Worm (Caenorhabditis elegans) whole organism, midembryonic: ENCODE data around the gene F35F10.13.

Source experiments
- cog-1 ChIP-seq: sonication (generic microtip); optimal IDR thresholded peaks from 2 replicates; lab custom pipeline; 2016; ENCODE audit warnings: missing genetic modification characterization, missing compliant biosample characterization
- flt-1 ChIP-seq: fragments of 200-800 bp; sonication (Bioruptor generic); IDR thresholded peaks from 2 replicates; pipeline ENCODE4 v1.3.6; 2022; ENCODE audit warnings: missing genetic modification characterization, missing compliant biosample characterization
- med-1 ChIP-seq: sonication (generic microtip); optimal IDR thresholded peaks from 2 replicates; lab custom pipeline; 2017; ENCODE audit warnings: missing genetic modification characterization, mild to moderate bottlenecking, missing compliant biosample characterization, antibody characterized with exemption, missing genetic modification reagents; ENCODE audit not compliant: insufficient read depth
- ztf-23 ChIP-seq: fragments of 200-800 bp; sonication (Bioruptor generic); IDR thresholded peaks from 2 replicates; pipeline ENCODE4 v1.3.6; 2022; ENCODE audit warnings: missing genetic modification reagents, missing genetic modification characterization, missing compliant biosample characterization
- ztf-29 ChIP-seq: fragments of 200-800 bp; sonication (Bioruptor generic); IDR thresholded peaks from 2 replicates; pipeline ENCODE4 v1.3.6; 2022; ENCODE audit warnings: missing genetic modification reagents, missing genetic modification characterization, missing compliant biosample characterization

ce11 chrV:3347486-3347885 is 28.6 kb upstream of the F35F10.13 start:
- no peak for TF ChIP-seq ztf-29 (GFP tag; lab: Robert Waterston, UW)
- no peak for TF ChIP-seq cog-1 (tag; lab: Kevin White, UChicago)
- no peak for TF ChIP-seq flt-1 (GFP tag; lab: Robert Waterston, UW)
- TF ChIP-seq ztf-23, result no peak
- no peak for TF ChIP-seq med-1 (GFP tag; lab: Kevin White, UChicago)
